Fruit fly (Drosophila melanogaster) whole organism, embryonic: Measurements from ENCODE around the gene sdt.

ENCODE experiments used
- Aef1 ChIP-seq: fragments of 200-800 bp; sonication (Bioruptor generic); IDR thresholded peaks from 3 replicates; pipeline ENCODE4 v1.3.6; 2022; ENCODE audit warnings: missing biosample characterization, missing genetic modification characterization
- Atf-2 ChIP-seq: fragments of 200-800 bp; sonication (Bioruptor generic); optimal IDR thresholded peaks from 2 replicates; lab custom pipeline; 2016; ENCODE audit warnings: missing biosample characterization, missing genetic modification characterization
- Atf6 ChIP-seq: fragments of 200-800 bp; sonication (Bioruptor generic); IDR thresholded peaks from 2 replicates; pipeline ENCODE4 v1.3.6; 2022; ENCODE audit warnings: missing biosample characterization, missing genetic modification characterization
- CG10462 ChIP-seq: fragments of 200-800 bp; sonication (Bioruptor generic); optimal IDR thresholded peaks from 2 replicates; lab custom pipeline; 2016; ENCODE audit warnings: missing biosample characterization, missing genetic modification characterization
- CG10543 ChIP-seq: fragments of 200-800 bp; sonication (Bioruptor generic); optimal IDR thresholded peaks from 3 replicates; lab custom pipeline; 2017; ENCODE audit warnings: missing biosample characterization, mild to moderate bottlenecking, missing genetic modification characterization, moderate library complexity
- CG11093 ChIP-seq: fragments of 200-800 bp; sonication (Bioruptor generic); IDR thresholded peaks from 3 replicates; pipeline ENCODE4 v1.3.6; 2022; ENCODE audit warnings: missing biosample characterization, missing genetic modification characterization
- CG12236 ChIP-seq: fragments of 200-800 bp; sonication (Bioruptor generic); optimal IDR thresholded peaks from 2 replicates; lab custom pipeline; 2016; ENCODE audit warnings: missing biosample characterization, missing genetic modification characterization
- CG12299 ChIP-seq: fragments of 200-800 bp; sonication (Bioruptor generic); optimal IDR thresholded peaks from 2 replicates; lab custom pipeline; 2018; ENCODE audit warnings: missing biosample characterization, mild to moderate bottlenecking, missing genetic modification characterization
- CG13624 ChIP-seq: fragments of 200-800 bp; sonication (Bioruptor generic); optimal IDR thresholded peaks from 2 replicates; lab custom pipeline; 2016; ENCODE audit warnings: missing biosample characterization, missing genetic modification characterization
- CG17328 ChIP-seq: fragments of 200-800 bp; sonication (Bioruptor generic); IDR thresholded peaks from 2 replicates; pipeline ENCODE4 v1.3.6; 2022; ENCODE audit warnings: missing biosample characterization, missing genetic modification characterization
- CG2116 ChIP-seq: fragments of 200-800 bp; sonication (Bioruptor generic); optimal IDR thresholded peaks from 3 replicates; lab custom pipeline; 2018; ENCODE audit warnings: missing biosample characterization, mild to moderate bottlenecking, missing genetic modification characterization
- CG31388 ChIP-seq: fragments of 200-800 bp; sonication (Bioruptor generic); optimal IDR thresholded peaks from 2 replicates; lab custom pipeline; 2016; ENCODE audit warnings: missing biosample characterization, missing genetic modification characterization
- CG3163 ChIP-seq: fragments of 200-800 bp; sonication (Bioruptor generic); optimal IDR thresholded peaks from 3 replicates; lab custom pipeline; 2016; ENCODE audit warnings: missing biosample characterization, missing genetic modification characterization
- CG3407 ChIP-seq: fragments of 200-800 bp; sonication (Bioruptor generic); optimal IDR thresholded peaks from 2 replicates; lab custom pipeline; 2018; ENCODE audit warnings: missing biosample characterization, mild to moderate bottlenecking, missing genetic modification characterization
- CG3726 ChIP-seq: fragments of 200-800 bp; sonication (Bioruptor generic); IDR thresholded peaks from 3 replicates; pipeline ENCODE4, ENCODE4 v1.3.6; 2022; ENCODE audit warnings: missing biosample characterization, missing genetic modification characterization
- CG3847 ChIP-seq: fragments of 200-800 bp; sonication (Bioruptor generic); IDR thresholded peaks from 2 replicates; pipeline ENCODE4 v1.3.6; 2022; ENCODE audit warnings: missing biosample characterization, missing genetic modification characterization
- CG4282 ChIP-seq: fragments of 200-800 bp; sonication (Bioruptor generic); optimal IDR thresholded peaks from 2 replicates; lab custom pipeline; 2016; ENCODE audit warnings: missing biosample characterization, missing genetic modification characterization
- CG5245 ChIP-seq: fragments of 200-800 bp; sonication (Bioruptor generic); optimal IDR thresholded peaks from 3 replicates; lab custom pipeline; 2016; ENCODE audit warnings: missing biosample characterization, missing genetic modification characterization
- CG6791 ChIP-seq: fragments of 200-800 bp; sonication (Bioruptor generic); IDR thresholded peaks from 3 replicates; pipeline ENCODE4 v1.3.6; 2022; ENCODE audit warnings: missing biosample characterization, missing genetic modification characterization; ENCODE audit not compliant: partially characterized antibody
- CG7556 ChIP-seq: fragments of 200-800 bp; sonication (Bioruptor generic); optimal IDR thresholded peaks from 2 replicates; lab custom pipeline; 2017; ENCODE audit warnings: missing biosample characterization, mild to moderate bottlenecking, missing genetic modification characterization
- CG7987 ChIP-seq: fragments of 200-800 bp; sonication (Bioruptor generic); optimal IDR thresholded peaks from 2 replicates; lab custom pipeline; 2018; ENCODE audit warnings: missing biosample characterization, mild to moderate bottlenecking, missing genetic modification characterization, moderate library complexity
- CG9932 ChIP-seq: fragments of 200-800 bp; sonication (Bioruptor generic); IDR thresholded peaks from 2 replicates; pipeline ENCODE4 v1.3.6; 2022; ENCODE audit warnings: missing biosample characterization, missing genetic modification characterization
- CTCF ChIP-seq: fragments of 200-800 bp; sonication (Bioruptor generic); optimal IDR thresholded peaks from 2 replicates; lab custom pipeline; 2017; ENCODE audit warnings: missing biosample characterization, mild to moderate bottlenecking, missing genetic modification characterization, moderate library complexity
- Chrac-16 ChIP-seq: fragments of 200-800 bp; sonication (Bioruptor generic); optimal IDR thresholded peaks from 3 replicates; lab custom pipeline; 2016; ENCODE audit warnings: missing biosample characterization, missing genetic modification characterization
- CoRest ChIP-seq: fragments of 200-800 bp; sonication (Bioruptor generic); optimal IDR thresholded peaks from 3 replicates; lab custom pipeline; 2018; ENCODE audit warnings: missing biosample characterization, mild to moderate bottlenecking, missing genetic modification characterization, moderate library complexity
- CrebB ChIP-seq: fragments of 200-800 bp; sonication (Bioruptor generic); optimal IDR thresholded peaks from 3 replicates; lab custom pipeline; 2018; ENCODE audit warnings: missing biosample characterization, mild to moderate bottlenecking, missing genetic modification characterization
- Dll ChIP-seq: fragments of 200-800 bp; sonication (Bioruptor generic); IDR thresholded peaks from 4 replicates; pipeline ENCODE4 v1.3.6; 2022; ENCODE audit warnings: missing biosample characterization, missing genetic modification characterization; ENCODE audit not compliant: partially characterized antibody
- Dref ChIP-seq: fragments of 200-800 bp; sonication (Bioruptor generic); IDR thresholded peaks from 2 replicates; pipeline ENCODE4 v1.3.6; 2022; ENCODE audit warnings: missing biosample characterization, missing genetic modification characterization
- Drgx ChIP-seq: fragments of 200-800 bp; sonication (Bioruptor generic); IDR thresholded peaks from 2 replicates; pipeline ENCODE4 v1.3.6; 2022; ENCODE audit warnings: missing biosample characterization, missing genetic modification characterization
- E2f2 ChIP-seq: fragments of 200-800 bp; sonication (Bioruptor generic); IDR thresholded peaks from 2 replicates; pipeline ENCODE4 v1.3.6; 2022; ENCODE audit warnings: missing biosample characterization, missing genetic modification characterization
- ERR ChIP-seq: fragments of 200-800 bp; sonication (Bioruptor generic); optimal IDR thresholded peaks from 2 replicates; lab custom pipeline; 2016; ENCODE audit warnings: missing biosample characterization, missing genetic modification characterization
- Eip74EF ChIP-seq, 2 experiments: fragments of 200-800 bp in 1 of 2; fragments of >200 bp in 1 of 2; sonication (Bioruptor generic) in 1 of 2; optimal IDR thresholded peaks; 2 replicates each; lab custom pipeline; 2017 to 2019; ENCODE audit warnings: missing biosample characterization in 2 of 2, missing genetic modification characterization in 2 of 2, mild to moderate bottlenecking in 1 of 2, moderate library complexity in 1 of 2
- Fer2 ChIP-seq: fragments of 200-800 bp; sonication (Bioruptor generic); optimal IDR thresholded peaks from 2 replicates; lab custom pipeline; 2018; ENCODE audit warnings: missing biosample characterization, mild to moderate bottlenecking, missing genetic modification characterization, moderate library complexity
- Fer3 ChIP-seq: fragments of 200-800 bp; sonication (Bioruptor generic); optimal IDR thresholded peaks from 2 replicates; lab custom pipeline; 2018; ENCODE audit warnings: missing biosample characterization, mild to moderate bottlenecking, missing genetic modification characterization, moderate library complexity
- Hand ChIP-seq: fragments of 200-800 bp; sonication (Bioruptor generic); optimal IDR thresholded peaks from 2 replicates; lab custom pipeline; 2017; ENCODE audit warnings: mild to moderate bottlenecking, missing biosample characterization, missing genetic modification reagents, missing genetic modification characterization
- Med ChIP-seq: fragments of 200-800 bp; sonication (Bioruptor generic); peaks from one replicate; lab custom pipeline; 2016; ENCODE audit warnings: missing biosample characterization, missing genetic modification characterization, mild to moderate bottlenecking, inconsistent platforms, moderate library complexity
- Meics ChIP-seq: fragments of 200-800 bp; sonication (Bioruptor generic); optimal IDR thresholded peaks from 2 replicates; lab custom pipeline; 2017; ENCODE audit warnings: missing biosample characterization, mild to moderate bottlenecking, missing genetic modification characterization
- Nf-YB ChIP-seq: fragments of 200-800 bp; sonication (Bioruptor generic); optimal IDR thresholded peaks from 3 replicates; lab custom pipeline; 2019; ENCODE audit warnings: missing biosample characterization, mild to moderate bottlenecking, missing genetic modification characterization, moderate library complexity
- amos ChIP-seq: fragments of 200-800 bp; sonication (Bioruptor generic); IDR thresholded peaks from 2 replicates; pipeline ENCODE4 v1.3.6; 2022; ENCODE audit warnings: missing biosample characterization, missing genetic modification characterization; ENCODE audit not compliant: partially characterized antibody
- ap ChIP-seq: fragments of 200-800 bp; sonication (Bioruptor generic); IDR thresholded peaks from 2 replicates; pipeline ENCODE4 v1.3.6; 2022; ENCODE audit warnings: missing biosample characterization, missing genetic modification characterization
- ato ChIP-seq: fragments of 200-800 bp; sonication (Bioruptor generic); IDR thresholded peaks from 2 replicates; pipeline ENCODE4 v1.3.6; 2022; ENCODE audit warnings: missing biosample characterization, missing genetic modification characterization; ENCODE audit not compliant: partially characterized antibody
- br ChIP-seq: fragments of >200 bp; optimal IDR thresholded peaks from 2 replicates; lab custom pipeline; 2017
- ci ChIP-seq: fragments of 200-800 bp; sonication (Bioruptor generic); IDR thresholded peaks from 3 replicates; pipeline ENCODE4 v1.3.6; 2022; ENCODE audit warnings: missing biosample characterization, missing genetic modification characterization
- esg ChIP-seq: fragments of 200-800 bp; sonication (Bioruptor generic); conservative IDR thresholded peaks from 2 replicates; pipeline ENCODE4 v1.3.6; 2022; ENCODE audit warnings: missing biosample characterization, missing genetic modification characterization
- gro ChIP-seq: fragments of 200-800 bp; sonication (Bioruptor generic); optimal IDR thresholded peaks from 2 replicates; lab custom pipeline; 2016; ENCODE audit warnings: missing biosample characterization, missing genetic modification characterization
- hkb ChIP-seq, 2 experiments: fragments of 200-800 bp in 1 of 2; fragments of >200 bp in 1 of 2; sonication (Bioruptor generic) in 1 of 2; IDR thresholded peaks in 1 of 2; optimal IDR thresholded peaks in 1 of 2; 2 replicates each; pipeline versions ENCODE4 v1.3.6 to Lab custom; 2017 to 2022; ENCODE audit warnings: missing biosample characterization in 1 of 2, missing genetic modification characterization in 1 of 2
- otp ChIP-seq: fragments of 200-800 bp; sonication (Bioruptor generic); IDR thresholded peaks from 3 replicates; pipeline ENCODE4, ENCODE4 v1.3.6; 2022; ENCODE audit warnings: missing biosample characterization, missing genetic modification characterization
- repo ChIP-seq: fragments of 200-800 bp; sonication (Bioruptor generic); optimal IDR thresholded peaks from 2 replicates; lab custom pipeline; 2016; ENCODE audit warnings: missing biosample characterization, missing genetic modification characterization
- row ChIP-seq: fragments of 200-800 bp; sonication (Bioruptor generic); IDR thresholded peaks from 3 replicates; pipeline ENCODE4 v1.3.6; 2022; ENCODE audit warnings: missing biosample characterization, missing genetic modification characterization
- stc ChIP-seq: fragments of 200-800 bp; sonication (Bioruptor generic); IDR thresholded peaks from 2 replicates; pipeline ENCODE4 v1.3.6; 2022; ENCODE audit warnings: missing biosample characterization, missing genetic modification characterization
- tio ChIP-seq: fragments of 200-800 bp; sonication (Bioruptor generic); optimal IDR thresholded peaks from 2 replicates; lab custom pipeline; 2017; ENCODE audit warnings: missing biosample characterization, missing genetic modification characterization, inconsistent platforms
- zf30C ChIP-seq: fragments of 200-800 bp; sonication (Bioruptor generic); optimal IDR thresholded peaks from 3 replicates; lab custom pipeline; 2018; ENCODE audit warnings: missing biosample characterization, mild to moderate bottlenecking, missing genetic modification characterization

Gene sdt

dm6 chrX:8233167-8233566 lies 54.8 kb downstream of the sdt start (continued):
- TF ChIP-seq otp (no peak), CG6791 (no peak), CG3407 (GFP tag; lab: Kevin White, UChicago) (no peak), CG3726 (GFP tag; lab: Robert Waterston, UW) (no peak), CG13624 (GFP tag; lab: Kevin White, UChicago) (peak; percentile 43), ci (GFP tag; lab: Robert Waterston, UW) (no peak), Fer3 (peak; percentile 30), Nf-YB (GFP tag; lab: Kevin White, UChicago) (no peak), CG5245 (GFP tag; lab: Kevin White, UChicago) (no peak), Dref (GFP tag; lab: Robert Waterston, UW) (0 out of 2 replicates have a peak, but pooled peaks have one; percentile 8), Meics (GFP tag; lab: Kevin White, UChicago) (peak; percentile 50), gro (peak; percentile 48), CG12236 (GFP tag; lab: Kevin White, UChicago) (no peak), Fer2 (tag; lab: Kevin White, UChicago) (no peak), CG12299 (tag; lab: Kevin White, UChicago) (no peak), ato (GFP tag; lab: Robert Waterston, UW) (no peak), CG7987 (GFP tag; lab: Kevin White, UChicago) (no peak), br (lab: Kevin White, UChicago) (no peak), CG3847 (no peak), Atf-2 (GFP tag; lab: Kevin White, UChicago) (no peak), Chrac-16 (GFP tag; lab: Kevin White, UChicago) (no peak), CG2116 (GFP tag; lab: Kevin White, UChicago) (no peak), Eip74EF (GFP tag; optimal IDR thresholded peaks at IDR 0.05; lab: Kevin White, UChicago) (no peak), CG17328 (GFP tag; lab: Robert Waterston, UW) (no peak), CG10543 (GFP tag; lab: Kevin White, UChicago) (peak; percentile 24), Dll (GFP tag; lab: Robert Waterston, UW) (no peak), CG10462 (GFP tag; lab: Kevin White, UChicago) (no peak), Drgx (GFP tag; lab: Robert Waterston, UW) (peak; percentile 62), repo (GFP tag; lab: Kevin White, UChicago) (no peak), CG11093 (GFP tag; lab: Robert Waterston, UW) (no peak), CrebB (no peak), zf30C (GFP tag; lab: Kevin White, UChicago) (no peak), CG4282 (GFP tag; lab: Kevin White, UChicago) (no peak), CG9932 (peak; percentile 68), stc (GFP tag; lab: Robert Waterston, UW) (no peak), CG3163 (GFP tag; lab: Kevin White, UChicago) (no peak), amos (GFP tag; lab: Robert Waterston, UW) (no peak), CG7556 (GFP tag; lab: Kevin White, UChicago) (peak; percentile 21), Hand (GFP tag; lab: Kevin White, UChicago) (peak; percentile 28), row (GFP tag; lab: Robert Waterston, UW) (peak; percentile 64), Aef1 (GFP tag; lab: Robert Waterston, UW) (peak; percentile 20; the same call in 1 of the 3 replicates), ap (GFP tag; lab: Robert Waterston, UW) (no peak), esg (GFP tag; lab: Robert Waterston, UW) (no peak), CoRest (tag; lab: Kevin White, UChicago) (no peak), CTCF (GFP tag; lab: Kevin White, UChicago) (no peak), ERR (GFP tag; lab: Kevin White, UChicago) (no peak), E2f2 (GFP tag; lab: Robert Waterston, UW) (no peak), CG31388 (GFP tag; lab: Kevin White, UChicago) (no peak), hkb (optimal IDR thresholded peaks at IDR 0.05; lab: Kevin White, UChicago) (no peak), hkb (GFP tag; IDR thresholded peaks at IDR 0.05; lab: Robert Waterston, UW) (0 out of 2 replicates have a peak, but pooled peaks have one; percentile 16), Atf6 (GFP tag; lab: Robert Waterston, UW) (0 out of 2 replicates have a peak, but pooled peaks have one; percentile 45), Med (peak; percentile 89), tio (GFP tag; lab: Kevin White, UChicago) (no peak)
